Worm (Caenorhabditis elegans) whole organism, mixed stage, embryonic: ENCODE measurements around the gene osm-5.
A peak's percentile ranks its signal among the peaks of the same experiment; 100 is the strongest.

Source experiments
- blmp-1 ChIP-seq: fragments of 150-350 bp; optimal IDR thresholded peaks from 2 replicates; lab custom pipeline; 2014; ENCODE audit warnings: missing biosample characterization, missing genetic modification characterization
- ces-1 ChIP-seq: fragments of 150-350 bp; optimal IDR thresholded peaks from 2 replicates; lab custom pipeline; 2014; ENCODE audit warnings: missing biosample characterization, missing genetic modification reagents, missing genetic modification characterization
- hlh-1 ChIP-seq: fragments of 150-350 bp; optimal IDR thresholded peaks from 2 replicates; lab custom pipeline; 2014; ENCODE audit warnings: missing biosample characterization, missing genetic modification reagents, missing genetic modification characterization
- sptf-1 ChIP-seq: sonication (generic microtip); optimal IDR thresholded peaks from 2 replicates; lab custom pipeline; 2017; ENCODE audit warnings: mild to moderate bottlenecking, missing genetic modification characterization, moderate library complexity, missing compliant biosample characterization
- unc-120 ChIP-seq: sonication (generic microtip); optimal IDR thresholded peaks from 2 replicates; lab custom pipeline; 2017; ENCODE audit warnings: missing genetic modification characterization, missing compliant biosample characterization; ENCODE audit not compliant: poor library complexity, severe bottlenecking
- unc-62 ChIP-seq: fragments of 150-350 bp; optimal IDR thresholded peaks from 2 replicates; lab custom pipeline; 2014; ENCODE audit warnings: missing biosample characterization, missing genetic modification reagents, missing genetic modification characterization

osm-5 gene

DNA sequence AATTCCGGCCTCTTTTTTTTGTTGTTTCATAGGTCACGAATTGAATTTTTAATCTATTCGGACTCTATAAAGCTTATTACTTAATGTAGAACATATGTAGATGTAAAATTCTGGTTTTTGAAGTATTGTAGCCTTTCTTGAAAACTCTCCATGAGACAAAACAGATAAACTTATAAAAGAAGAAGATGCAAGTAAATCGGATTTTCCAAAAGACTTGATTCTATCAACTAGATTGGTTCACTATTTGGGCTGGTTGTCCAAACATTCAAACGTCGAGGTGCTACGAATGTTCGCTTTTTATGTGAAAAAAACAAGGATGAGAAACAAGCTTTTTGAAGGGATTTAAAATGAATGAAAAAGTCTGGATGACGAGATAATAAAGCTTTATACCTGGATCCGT lies 56.0 kb downstream of the osm-5 start:
- peak; percentile 93 for TF ChIP-seq ces-1 (GFP tag; lab: Kevin White, UChicago)
- no peak for TF ChIP-seq hlh-1 (tag; lab: Kevin White, UChicago)

DNA sequence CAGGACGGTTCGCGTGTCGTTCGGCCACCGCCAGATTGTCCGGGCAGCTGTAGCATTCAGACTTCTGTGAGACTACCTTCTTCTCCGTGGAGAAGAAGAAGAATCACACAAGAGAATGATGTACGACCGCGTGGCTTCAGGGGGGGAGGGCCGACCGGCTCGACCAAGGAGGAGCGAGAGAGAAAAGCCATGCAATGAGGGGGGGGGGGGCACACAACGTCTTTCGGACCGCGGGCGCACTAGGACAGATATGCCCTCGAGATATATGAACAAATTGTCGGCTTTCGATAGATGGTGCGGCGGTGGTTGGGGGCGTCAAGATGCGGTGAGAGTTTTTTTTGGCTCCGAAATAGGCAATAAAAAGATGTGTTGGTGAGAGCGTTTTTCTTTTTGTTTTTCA lies 56.5 kb downstream of the osm-5 start:
- no peak for TF ChIP-seq blmp-1
- peak; percentile 43 for TF ChIP-seq sptf-1
- TF ChIP-seq unc-62 (GFP tag; lab: Kevin White, UChicago): no peak
- TF ChIP-seq unc-120 (tag; lab: Kevin White, UChicago): peak; percentile 3
